Worm (Caenorhabditis elegans): ENCODE results near the gene C16B8.3.
A peak's percentile ranks its signal among the peaks of the same experiment; 100 is the strongest.

Gene C16B8.3

DNA sequence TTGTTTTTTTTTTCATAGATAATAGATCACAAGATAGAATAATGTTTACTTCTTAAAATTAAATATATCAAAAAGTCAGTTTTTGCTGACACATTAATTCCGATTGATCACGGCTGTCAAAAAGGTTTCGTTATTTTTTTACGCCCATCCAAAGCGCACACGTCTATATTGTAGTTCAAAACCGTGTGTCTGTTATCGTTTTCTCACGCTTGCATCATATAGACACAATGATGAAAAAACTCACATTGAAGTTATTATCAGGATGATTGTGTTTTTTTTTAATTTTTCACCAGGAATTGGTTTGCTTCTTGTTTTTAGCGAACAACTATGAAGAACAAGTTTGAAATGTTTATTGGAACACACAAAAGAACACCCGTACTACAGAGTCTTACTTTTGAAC lies 39.3 kb upstream of the C16B8.3 start (continued):
- no peak for TF ChIP-seq rec-8 (tag; optimal IDR thresholded peaks at IDR 0.05)
- no peak for TF ChIP-seq aptf-3 (GFP tag; IDR thresholded peaks at IDR 0.05)
- no peak for TF ChIP-seq ztf-25 (GFP tag; IDR thresholded peaks at IDR 0.05)
- no peak for TF ChIP-seq lsy-27 (tag; optimal IDR thresholded peaks at IDR 0.05; ENCODE audit: borderline replicate concordance, insufficient read depth)
- no peak for TF ChIP-seq K12H6.12 (tag; optimal IDR thresholded peaks at IDR 0.05)
- no peak for TF ChIP-seq nfya-2 (GFP tag; IDR thresholded peaks at IDR 0.05)
- TF ChIP-seq T07F8.4 (tag; optimal IDR thresholded peaks at IDR 0.05) = no peak
- no peak for TF ChIP-seq K11D2.4 (GFP tag; IDR thresholded peaks at IDR 0.05)
- no peak for TF ChIP-seq ccch-3 (GFP tag; optimal IDR thresholded peaks at IDR 0.05)
- no peak for TF ChIP-seq ZK185.1 (tag; optimal IDR thresholded peaks at IDR 0.05; ENCODE audit: poor library complexity, severe bottlenecking)
- TF ChIP-seq mxl-1 (tag; optimal IDR thresholded peaks at IDR 0.05) = no peak
- TF ChIP-seq lin-35 (GFP tag; optimal IDR thresholded peaks at IDR 0.05) = no peak
- no peak for TF ChIP-seq ceh-27 (GFP tag; optimal IDR thresholded peaks at IDR 0.05)
- TF ChIP-seq F23B12.7 (tag; optimal IDR thresholded peaks at IDR 0.05; ENCODE audit: insufficient read depth) = no peak
- no peak for TF ChIP-seq him-1 (tag; optimal IDR thresholded peaks at IDR 0.05)
- no peak for TF ChIP-seq repo-1 (tag; optimal IDR thresholded peaks at IDR 0.05)
- TF ChIP-seq hmg-1.2 (GFP tag; IDR thresholded peaks at IDR 0.05) = no peak
- TF ChIP-seq pha-4 (tag; optimal IDR thresholded peaks at IDR 0.05) = no peak
- no peak for TF ChIP-seq sdz-38 (tag; optimal IDR thresholded peaks at IDR 0.05)
- TF ChIP-seq akir-1 (GFP tag; optimal IDR thresholded peaks at IDR 0.05) = no peak
- TF ChIP-seq bed-1 (GFP tag; IDR thresholded peaks at IDR 0.05) = no peak
- TF ChIP-seq tbp1 (GFP tag; optimal IDR thresholded peaks at IDR 0.05) = peak; percentile 40
- no peak for TF ChIP-seq snpc-1.1 (tag; optimal IDR thresholded peaks at IDR 0.05; ENCODE audit: insufficient read depth)
- no peak for TF ChIP-seq attf-3 (GFP tag; conservative IDR thresholded peaks at IDR 0.05)
- TF ChIP-seq madf-6 (GFP tag; IDR thresholded peaks at IDR 0.05) = no peak
- TF ChIP-seq fkh-3 (tag; optimal IDR thresholded peaks at IDR 0.05) = no peak
- no peak for TF ChIP-seq hlh-26 (GFP tag; conservative IDR thresholded peaks at IDR 0.05)
- TF ChIP-seq F22D6.2 (tag; optimal IDR thresholded peaks at IDR 0.05) = peak; percentile 19
- no peak; the same call in 1 of the 2 replicates for TF ChIP-seq dox-1 (GFP tag; IDR thresholded peaks at IDR 0.05)
- no peak for TF ChIP-seq nhr-120 (GFP tag; IDR thresholded peaks at IDR 0.05)
- TF ChIP-seq aptf-2 (GFP tag; conservative IDR thresholded peaks at IDR 0.05) = no peak
- no peak for TF ChIP-seq rcor-1 (GFP tag; IDR thresholded peaks at IDR 0.05)
- TF ChIP-seq F55B11.4 (tag; optimal IDR thresholded peaks at IDR 0.05; ENCODE audit: borderline replicate concordance, insufficient read depth) = no peak
- no peak for TF ChIP-seq F33H1.4 (GFP tag; IDR thresholded peaks at IDR 0.05)
- no peak for TF ChIP-seq C06A6.2 (GFP tag; conservative IDR thresholded peaks at IDR 0.05)
- TF ChIP-seq nfyb-1 (GFP tag; IDR thresholded peaks at IDR 0.05) = no peak
- TF ChIP-seq Y53G8AR.9 (GFP tag; conservative IDR thresholded peaks at IDR 0.05) = peak; percentile 36; the same call in 1 of the 2 replicates
- TF ChIP-seq ztf-28 (GFP tag; IDR thresholded peaks at IDR 0.05) = no peak
- no peak for TF ChIP-seq madf-3 (GFP tag; IDR thresholded peaks at IDR 0.05)
- TF ChIP-seq pbrm-1 (GFP tag; IDR thresholded peaks at IDR 0.05) = no peak
- no peak for TF ChIP-seq attf-5 (GFP tag; optimal IDR thresholded peaks at IDR 0.05)
- no peak for TF ChIP-seq ceh-79 (tag; optimal IDR thresholded peaks at IDR 0.05)
- TF ChIP-seq F57A8.1 (GFP tag; optimal IDR thresholded peaks at IDR 0.05) = no peak
- no peak for TF ChIP-seq Y53F4B.3 (GFP tag; IDR thresholded peaks at IDR 0.05)
- no peak for TF ChIP-seq ztf-18 (tag; optimal IDR thresholded peaks at IDR 0.05)
- no peak for TF ChIP-seq Y67H2A.10 (GFP tag; conservative IDR thresholded peaks at IDR 0.05)
- no peak for TF ChIP-seq sea-2 (GFP tag; IDR thresholded peaks at IDR 0.05)
- TF ChIP-seq lin-54 (GFP tag; optimal IDR thresholded peaks at IDR 0.05) = no peak

Measured in whole organism, young adult.